Fruit fly (Drosophila melanogaster): ENCODE data around the gene Exd2.

DNA sequence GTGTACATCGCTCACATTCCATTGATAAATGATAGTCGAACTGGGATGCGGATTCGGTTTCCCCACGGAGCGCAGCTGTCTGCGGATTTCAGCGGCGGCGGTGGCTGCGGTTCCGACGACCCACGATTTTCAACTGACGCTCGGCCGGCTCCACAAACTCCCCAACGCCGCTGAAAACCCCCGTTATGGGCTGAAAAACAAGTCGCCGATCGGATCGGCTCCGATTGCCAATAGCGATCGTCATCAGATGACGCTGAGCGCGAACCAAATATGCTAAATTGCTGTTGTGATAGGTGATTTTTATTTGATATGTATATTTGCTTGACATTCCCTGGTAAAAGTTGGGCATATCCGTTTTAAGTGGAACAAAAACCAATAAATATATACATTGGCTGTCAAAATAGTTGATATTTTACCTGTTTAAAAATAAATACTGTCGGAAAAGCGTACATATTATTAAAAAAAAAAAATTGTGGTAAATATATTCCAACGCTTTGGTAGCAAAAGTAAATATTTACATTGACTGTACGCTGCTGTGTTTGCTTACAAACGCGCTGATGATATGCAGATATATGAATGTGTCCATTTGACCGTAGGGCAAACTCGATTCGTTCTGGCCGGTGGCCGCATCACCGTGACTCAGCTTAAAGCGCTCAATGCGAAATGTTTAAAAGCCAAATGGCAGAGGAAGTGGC, 18.9 kb upstream of the Exd2 start:
- TF ChIP-seq Hr96 (GFP tag; optimal IDR thresholded peaks at IDR 0.05) (peak; percentile 25), tj (GFP tag; optimal IDR thresholded peaks at IDR 0.05) (peak; percentile 71), CG5204 (GFP tag; optimal IDR thresholded peaks at IDR 0.05) (peak; percentile 58), pad (GFP tag; optimal IDR thresholded peaks at IDR 0.05) (peak; percentile 61), Clk (GFP tag; optimal IDR thresholded peaks at IDR 0.05) (peak; percentile 49), bab1 (GFP tag; optimal IDR thresholded peaks at IDR 0.05) (peak; percentile 81), CG14711 (tag; optimal IDR thresholded peaks at IDR 0.05) (peak; percentile 55), CG7101 (tag; optimal IDR thresholded peaks at IDR 0.05) (peak; percentile 68), kay (GFP tag; ENCODE audit: borderline replicate concordance) (peak; percentile 87), CG12768 (GFP tag; optimal IDR thresholded peaks at IDR 0.05) (peak; percentile 64), Mnt (GFP tag; optimal IDR thresholded peaks at IDR 0.05) (no peak), Crg-1 (GFP tag; optimal IDR thresholded peaks at IDR 0.05) (no peak), cic (GFP tag; optimal IDR thresholded peaks at IDR 0.05) (peak; percentile 57), CG33017 (tag; optimal IDR thresholded peaks at IDR 0.05) (peak; percentile 78)

All from whole organism, adult.